Worm (Caenorhabditis elegans) whole organism, L2 larva: ENCODE data around the gene Y51H7C.9.

Source experiments
- Y55F3AM.14 ChIP-seq: fragments of 200-800 bp; sonication (Bioruptor generic); optimal IDR thresholded peaks from 2 replicates; lab custom pipeline; 2018; ENCODE audit warnings: mild to moderate bottlenecking, missing genetic modification characterization, missing compliant biosample characterization
- fos-1 ChIP-seq: fragments of 150-350 bp; optimal IDR thresholded peaks from 2 replicates; lab custom pipeline; 2014; ENCODE audit warnings: missing biosample characterization, missing genetic modification characterization
- lsy-2 ChIP-seq, 2 experiments: fragments of 150-350 bp in 1 of 2; sonication (generic microtip) in 1 of 2; optimal IDR thresholded peaks; 2 replicates each; lab custom pipeline; 2014 to 2017; ENCODE audit warnings: missing biosample characterization in 2 of 2, missing genetic modification characterization in 2 of 2
- nhr-10 ChIP-seq: sonication (generic microtip); optimal IDR thresholded peaks from 2 replicates; lab custom pipeline; 2017; ENCODE audit warnings: missing biosample characterization, missing genetic modification characterization
- unc-39 ChIP-seq: fragments of 150-350 bp; optimal IDR thresholded peaks from 2 replicates; lab custom pipeline; 2014; ENCODE audit warnings: missing biosample characterization, missing genetic modification characterization

- TF ChIP-seq Y55F3AM.14 (GFP tag; lab: Kevin White, UChicago) (no peak), fos-1 (no peak), lsy-2 (tag; optimal IDR thresholded peaks at IDR 0.05; lab: Kevin White, UChicago) (no peak), nhr-10 (tag; lab: Kevin White, UChicago) (no peak), unc-39 (tag; lab: Kevin White, UChicago) (no peak)
Observed at ce11 chrII:1401474-1401873, 9.8 kb downstream of the Y51H7C.9 start, which contains the start of gene Y51H7C.8.
